Fruit fly (Drosophila melanogaster) whole organism, embryonic: ENCODE measurements around the gene CG31875.

Experiments used
- Antp ChIP-seq: fragments of 200-800 bp; sonication (Bioruptor generic); optimal IDR thresholded peaks from 3 replicates; lab custom pipeline; 2016; ENCODE audit warnings: missing biosample characterization, missing genetic modification characterization
- CG10274 ChIP-seq: fragments of 200-800 bp; sonication (Bioruptor generic); optimal IDR thresholded peaks from 3 replicates; lab custom pipeline; 2017; ENCODE audit warnings: missing biosample characterization, mild to moderate bottlenecking, missing genetic modification characterization
- CG10366 ChIP-seq: fragments of 200-800 bp; sonication (Bioruptor generic); IDR thresholded peaks from 2 replicates; pipeline ENCODE4 v1.3.6; 2022; ENCODE audit warnings: missing biosample characterization, missing genetic modification characterization
- CG10462 ChIP-seq: fragments of 200-800 bp; sonication (Bioruptor generic); optimal IDR thresholded peaks from 2 replicates; lab custom pipeline; 2016; ENCODE audit warnings: missing biosample characterization, missing genetic modification characterization
- CG11247 ChIP-seq: fragments of 200-800 bp; sonication (Bioruptor generic); IDR thresholded peaks from 2 replicates; pipeline ENCODE4 v1.3.6; 2022; ENCODE audit warnings: missing biosample characterization, missing genetic modification characterization
- CG12071 ChIP-seq: fragments of 200-800 bp; sonication (Bioruptor generic); optimal IDR thresholded peaks from 3 replicates; lab custom pipeline; 2018; ENCODE audit warnings: missing biosample characterization, mild to moderate bottlenecking, missing genetic modification characterization
- CG14965 ChIP-seq: fragments of 200-800 bp; sonication (Bioruptor generic); optimal IDR thresholded peaks from 2 replicates; lab custom pipeline; 2016; ENCODE audit warnings: missing biosample characterization, missing genetic modification characterization, borderline replicate concordance
- CG15514 ChIP-seq: fragments of 200-800 bp; sonication (Bioruptor generic); optimal IDR thresholded peaks from 3 replicates; lab custom pipeline; 2017; ENCODE audit warnings: missing biosample characterization, missing genetic modification characterization, mild to moderate bottlenecking, moderate library complexity, missing genetic modification reagents
- CG16863 ChIP-seq: fragments of 200-800 bp; sonication (Bioruptor generic); optimal IDR thresholded peaks from 3 replicates; lab custom pipeline; 2016; ENCODE audit warnings: missing biosample characterization, missing genetic modification characterization
- CG1792 ChIP-seq: fragments of 200-800 bp; sonication (Bioruptor generic); optimal IDR thresholded peaks from 2 replicates; lab custom pipeline; 2016; ENCODE audit warnings: missing biosample characterization, missing genetic modification characterization
- CG18262 ChIP-seq: fragments of 200-800 bp; optimal IDR thresholded peaks from 3 replicates; lab custom pipeline; 2019; ENCODE audit warnings: missing biosample characterization, mild to moderate bottlenecking, missing genetic modification characterization, moderate library complexity
- CG2120 ChIP-seq: fragments of 200-800 bp; sonication (Bioruptor generic); optimal IDR thresholded peaks from 3 replicates; lab custom pipeline; 2016; ENCODE audit warnings: missing biosample characterization, missing genetic modification characterization
- CG32767 ChIP-seq: fragments of 200-800 bp; sonication (Bioruptor generic); IDR thresholded peaks from 2 replicates; pipeline ENCODE4 v1.3.6; 2022; ENCODE audit warnings: missing biosample characterization, missing genetic modification characterization
- CG33213 ChIP-seq: fragments of 200-800 bp; sonication (Bioruptor generic); optimal IDR thresholded peaks from 3 replicates; lab custom pipeline; 2016; ENCODE audit warnings: missing biosample characterization, missing genetic modification characterization
- CG3407 ChIP-seq: fragments of 200-800 bp; sonication (Bioruptor generic); optimal IDR thresholded peaks from 2 replicates; lab custom pipeline; 2018; ENCODE audit warnings: missing biosample characterization, mild to moderate bottlenecking, missing genetic modification characterization
- CG4617 ChIP-seq: fragments of 200-800 bp; sonication (Bioruptor generic); optimal IDR thresholded peaks from 3 replicates; lab custom pipeline; 2016; ENCODE audit warnings: missing biosample characterization, missing genetic modification characterization, borderline replicate concordance
- CG6175 ChIP-seq: fragments of 200-800 bp; sonication (Bioruptor generic); IDR thresholded peaks from 3 replicates; pipeline ENCODE4 v1.3.6; 2022; ENCODE audit warnings: missing biosample characterization, missing genetic modification characterization
- CG6254 ChIP-seq: fragments of 200-800 bp; sonication (Bioruptor generic); optimal IDR thresholded peaks from 3 replicates; lab custom pipeline; 2017; ENCODE audit warnings: mild to moderate bottlenecking, missing biosample characterization, missing genetic modification reagents, missing genetic modification characterization
- CG7271 ChIP-seq: fragments of 200-800 bp; sonication (Bioruptor generic); optimal IDR thresholded peaks from 2 replicates; lab custom pipeline; 2018; ENCODE audit warnings: missing biosample characterization, mild to moderate bottlenecking, missing genetic modification characterization, moderate library complexity
- CG7745 ChIP-seq: fragments of 200-800 bp; sonication (Bioruptor generic); optimal IDR thresholded peaks from 2 replicates; lab custom pipeline; 2018; ENCODE audit warnings: missing biosample characterization, mild to moderate bottlenecking, missing genetic modification characterization, moderate library complexity
- CG8388 ChIP-seq: fragments of 200-800 bp; sonication (Bioruptor generic); optimal IDR thresholded peaks from 2 replicates; lab custom pipeline; 2019; ENCODE audit warnings: missing biosample characterization, mild to moderate bottlenecking, missing genetic modification characterization, moderate library complexity
- CG9609 ChIP-seq: fragments of 200-800 bp; sonication (Bioruptor generic); optimal IDR thresholded peaks from 3 replicates; lab custom pipeline; 2016; ENCODE audit warnings: missing biosample characterization, missing genetic modification characterization
- Dek ChIP-seq: fragments of 200-800 bp; sonication (Bioruptor generic); optimal IDR thresholded peaks from 3 replicates; lab custom pipeline; 2019; ENCODE audit warnings: missing biosample characterization, mild to moderate bottlenecking, missing genetic modification characterization, moderate library complexity
- Dp ChIP-seq: fragments of 200-800 bp; sonication (Bioruptor generic); optimal IDR thresholded peaks from 2 replicates; lab custom pipeline; 2018; ENCODE audit warnings: missing biosample characterization, mild to moderate bottlenecking, missing genetic modification characterization, moderate library complexity
- GATAe ChIP-seq: fragments of 200-800 bp; sonication (Bioruptor generic); conservative IDR thresholded peaks from 2 replicates; pipeline ENCODE4 v1.3.6; 2022; ENCODE audit warnings: missing biosample characterization, missing genetic modification characterization
- Hr3 ChIP-seq: fragments of 200-800 bp; sonication (Bioruptor generic); optimal IDR thresholded peaks from 3 replicates; lab custom pipeline; 2016; ENCODE audit warnings: missing biosample characterization, missing genetic modification characterization
- Lpt ChIP-seq: fragments of >200 bp; optimal IDR thresholded peaks from 2 replicates; lab custom pipeline; 2018; ENCODE audit warnings: missing biosample characterization, missing genetic modification characterization
- MBD-R2 ChIP-seq: fragments of 200-800 bp; sonication (Bioruptor generic); IDR thresholded peaks from 2 replicates; pipeline ENCODE4 v1.3.6; 2022; ENCODE audit warnings: missing biosample characterization, missing genetic modification characterization
- MTF-1 ChIP-seq: fragments of 200-800 bp; sonication (Bioruptor generic); optimal IDR thresholded peaks from 2 replicates; lab custom pipeline; 2018; ENCODE audit warnings: missing biosample characterization, mild to moderate bottlenecking, missing genetic modification characterization, borderline replicate concordance
- Meics ChIP-seq: fragments of 200-800 bp; sonication (Bioruptor generic); optimal IDR thresholded peaks from 2 replicates; lab custom pipeline; 2017; ENCODE audit warnings: missing biosample characterization, mild to moderate bottlenecking, missing genetic modification characterization
- Ravus ChIP-seq: fragments of 200-800 bp; sonication (Bioruptor generic); IDR thresholded peaks from 2 replicates; pipeline ENCODE4 v1.3.6; 2022; ENCODE audit warnings: missing biosample characterization, missing genetic modification characterization
- Six4 ChIP-seq: fragments of 200-800 bp; sonication (Bioruptor generic); optimal IDR thresholded peaks from 2 replicates; lab custom pipeline; 2016; ENCODE audit warnings: missing biosample characterization, missing genetic modification characterization
- Tbp ChIP-seq: fragments of >200 bp; optimal IDR thresholded peaks from 2 replicates; lab custom pipeline; 2018; ENCODE audit warnings: missing biosample characterization, missing genetic modification characterization
- bab2 ChIP-seq: fragments of 200-800 bp; sonication (Bioruptor generic); optimal IDR thresholded peaks from 2 replicates; lab custom pipeline; 2016; ENCODE audit warnings: missing biosample characterization, missing genetic modification characterization
- dm ChIP-seq: fragments of 200-800 bp; sonication (Bioruptor generic); optimal IDR thresholded peaks from 3 replicates; lab custom pipeline; 2016; ENCODE audit warnings: missing biosample characterization, missing genetic modification characterization
- en ChIP-seq: fragments of 200-800 bp; sonication (Bioruptor generic); optimal IDR thresholded peaks from 2 replicates; lab custom pipeline; 2016; ENCODE audit warnings: missing biosample characterization, missing genetic modification characterization
- eve ChIP-seq, 2 experiments: fragments of >200 bp; optimal IDR thresholded peaks; 2 replicates each; lab custom pipeline; 2017; ENCODE audit warnings: missing biosample characterization in 2 of 2, missing genetic modification characterization in 2 of 2
- eyg ChIP-seq: fragments of 200-800 bp; sonication (Bioruptor generic); optimal IDR thresholded peaks from 3 replicates; lab custom pipeline; 2016; ENCODE audit warnings: missing biosample characterization, missing genetic modification characterization
- fru ChIP-seq: fragments of >200 bp; optimal IDR thresholded peaks from 2 replicates; lab custom pipeline; 2017
- fu2 ChIP-seq: fragments of 200-800 bp; sonication (Bioruptor generic); optimal IDR thresholded peaks from 2 replicates; lab custom pipeline; 2016; ENCODE audit warnings: missing biosample characterization, missing genetic modification characterization
- hkb ChIP-seq, 2 experiments: fragments of 200-800 bp in 1 of 2; fragments of >200 bp in 1 of 2; sonication (Bioruptor generic) in 1 of 2; IDR thresholded peaks in 1 of 2; optimal IDR thresholded peaks in 1 of 2; 2 replicates each; pipeline versions ENCODE4 v1.3.6 to Lab custom; 2017 to 2022; ENCODE audit warnings: missing biosample characterization in 1 of 2, missing genetic modification characterization in 1 of 2
- ind ChIP-seq: fragments of 200-800 bp; sonication (Bioruptor generic); optimal IDR thresholded peaks from 3 replicates; lab custom pipeline; 2016; ENCODE audit warnings: missing biosample characterization, missing genetic modification characterization
- jing ChIP-seq: fragments of 200-800 bp; sonication (Bioruptor generic); optimal IDR thresholded peaks from 2 replicates; lab custom pipeline; 2018; ENCODE audit warnings: missing biosample characterization, mild to moderate bottlenecking, missing genetic modification characterization
- lbe ChIP-seq: fragments of 200-800 bp; sonication (Bioruptor generic); optimal IDR thresholded peaks from 2 replicates; lab custom pipeline; 2016; ENCODE audit warnings: missing biosample characterization, mild to moderate bottlenecking, missing genetic modification characterization
- mirr ChIP-seq: fragments of 200-800 bp; sonication (Bioruptor generic); optimal IDR thresholded peaks from 3 replicates; lab custom pipeline; 2018; ENCODE audit warnings: missing biosample characterization, mild to moderate bottlenecking, missing genetic modification characterization
- odd ChIP-seq: fragments of 200-800 bp; sonication (Bioruptor generic); optimal IDR thresholded peaks from 2 replicates; lab custom pipeline; 2017; ENCODE audit warnings: missing biosample characterization, mild to moderate bottlenecking, missing genetic modification characterization
- rib ChIP-seq: fragments of 200-800 bp; sonication (Bioruptor generic); IDR thresholded peaks from 2 replicates; pipeline ENCODE4 v1.3.6; 2022; ENCODE audit warnings: missing biosample characterization, missing genetic modification characterization
- ssp ChIP-seq: fragments of 200-800 bp; sonication (Bioruptor generic); IDR thresholded peaks from 2 replicates; pipeline ENCODE4 v1.3.6; 2022; ENCODE audit warnings: missing biosample characterization, missing genetic modification characterization
- wdn ChIP-seq: fragments of 200-800 bp; sonication (Bioruptor generic); IDR thresholded peaks from 2 replicates; pipeline ENCODE4 v1.3.6; 2022; ENCODE audit warnings: missing biosample characterization, missing genetic modification characterization

The CG31875 gene

dm6 chr2L:9986402-9987350 lies 15.9 kb downstream of the CG31875 start (continued):
- TF ChIP-seq CG10462 (GFP tag; lab: Kevin White, UChicago) = no peak
- TF ChIP-seq CG15514 (GFP tag; lab: Kevin White, UChicago) = no peak
- peak; percentile 68 for TF ChIP-seq CG18262 (tag; lab: Kevin White, UChicago)
- TF ChIP-seq Lpt (GFP tag; lab: Kevin White, UChicago) = no peak
- TF ChIP-seq CG14965 (GFP tag; lab: Kevin White, UChicago) = no peak
- no peak for TF ChIP-seq Ravus
- peak; percentile 65 for TF ChIP-seq jing (GFP tag; lab: Kevin White, UChicago)
- TF ChIP-seq CG10366 (GFP tag; lab: Robert Waterston, UW) = peak; percentile 42; the same call in 1 of the 2 replicates
- no peak for TF ChIP-seq MTF-1 (GFP tag; lab: Kevin White, UChicago)
- no peak for TF ChIP-seq eyg (GFP tag; lab: Kevin White, UChicago)
- no peak for TF ChIP-seq Dp (GFP tag; lab: Kevin White, UChicago)
- TF ChIP-seq GATAe (GFP tag; lab: Robert Waterston, UW) = no peak
- TF ChIP-seq CG12071 = peak; percentile 41
- TF ChIP-seq CG16863 = peak; percentile 19
- TF ChIP-seq ssp (GFP tag; lab: Robert Waterston, UW) = peak; percentile 52
- TF ChIP-seq CG4617 = no peak
- no peak for TF ChIP-seq fru (lab: Kevin White, UChicago)
- TF ChIP-seq hkb (optimal IDR thresholded peaks at IDR 0.05; lab: Kevin White, UChicago) = no peak
- TF ChIP-seq hkb (GFP tag; IDR thresholded peaks at IDR 0.05; lab: Robert Waterston, UW) = peak; percentile 63
- no peak for TF ChIP-seq CG33213 (GFP tag; lab: Kevin White, UChicago)
- TF ChIP-seq CG7745 (tag; lab: Kevin White, UChicago) = no peak
- TF ChIP-seq Tbp (GFP tag; lab: Kevin White, UChicago) = no peak
- no peak for TF ChIP-seq CG7271 (tag; lab: Kevin White, UChicago)
- no peak; the same call in 1 of the 2 replicates for TF ChIP-seq CG32767
- TF ChIP-seq Meics = no peak
- TF ChIP-seq CG2120 (GFP tag; lab: Kevin White, UChicago) = no peak
- no peak for TF ChIP-seq wdn (GFP tag; lab: Robert Waterston, UW)
- TF ChIP-seq CG6175 = no peak
- TF ChIP-seq Hr3 (GFP tag; lab: Kevin White, UChicago) = peak; percentile 3
- TF ChIP-seq Antp (GFP tag; lab: Kevin White, UChicago) = peak; percentile 43
- peak; percentile 47 for TF ChIP-seq bab2 (GFP tag; lab: Kevin White, UChicago)
- TF ChIP-seq en (GFP tag; lab: Kevin White, UChicago) = no peak
- no peak for TF ChIP-seq rib (GFP tag; lab: Robert Waterston, UW)
- peak; percentile 57 for TF ChIP-seq ind (GFP tag; lab: Kevin White, UChicago)
- TF ChIP-seq dm (GFP tag; lab: Kevin White, UChicago) = no peak
- no peak for TF ChIP-seq odd (GFP tag; lab: Kevin White, UChicago)
- TF ChIP-seq CG11247 = peak; percentile 53; the same call in 1 of the 2 replicates
- TF ChIP-seq MBD-R2 (GFP tag; lab: Robert Waterston, UW) = no peak
- no peak for TF ChIP-seq CG1792 (GFP tag; lab: Kevin White, UChicago)
- no peak for TF ChIP-seq Dek
- TF ChIP-seq Six4 (GFP tag; lab: Kevin White, UChicago) = peak; percentile 60
- peak; percentile 44 for TF ChIP-seq CG9609
- no peak for TF ChIP-seq mirr (GFP tag; lab: Kevin White, UChicago)
- peak; percentile 50 for TF ChIP-seq CG8388 (GFP tag; lab: Kevin White, UChicago)
- peak; percentile 78 for TF ChIP-seq lbe (GFP tag; lab: Kevin White, UChicago)
- no peak for TF ChIP-seq fu2 (GFP tag; lab: Kevin White, UChicago)
- no peak for TF ChIP-seq CG6254 (GFP tag; lab: Kevin White, UChicago)
- TF ChIP-seq CG10274 (GFP tag; lab: Kevin White, UChicago) = no peak
- TF ChIP-seq eve (GFP tag; optimal IDR thresholded peaks at IDR 0.05; lab: Kevin White, UChicago) = no peak
- peak; percentile 1 for TF ChIP-seq CG3407 (GFP tag; lab: Kevin White, UChicago)
